Worm (Caenorhabditis elegans) whole organism, young adult: ENCODE results near the gene T26E4.3.

Source experiments
- F52B5.7 ChIP-seq: sonication (generic microtip); optimal IDR thresholded peaks from 2 replicates; lab custom pipeline; 2016; ENCODE audit warnings: mild to moderate bottlenecking, missing genetic modification characterization, missing compliant biosample characterization
- attf-6 ChIP-seq: fragments of 200-800 bp; sonication (Bioruptor generic); IDR thresholded peaks from 2 replicates; pipeline ENCODE4 v1.3.6; 2022; ENCODE audit warnings: missing genetic modification reagents, missing genetic modification characterization, missing compliant biosample characterization
- ets-4 ChIP-seq: fragments of 200-800 bp; sonication (Bioruptor generic); optimal IDR thresholded peaks from 2 replicates; lab custom pipeline; 2018; ENCODE audit warnings: mild to moderate bottlenecking, missing genetic modification characterization, missing compliant biosample characterization
- let-526 ChIP-seq: fragments of 200-800 bp; sonication (Bioruptor generic); IDR thresholded peaks from 2 replicates; pipeline ENCODE4 v1.3.6; 2022; ENCODE audit warnings: missing genetic modification reagents, missing genetic modification characterization, missing compliant biosample characterization
- lsl-1 ChIP-seq: fragments of 200-800 bp; sonication (Bioruptor generic); optimal IDR thresholded peaks from 2 replicates; lab custom pipeline; 2018; ENCODE audit warnings: mild to moderate bottlenecking, missing genetic modification characterization, moderate library complexity, missing compliant biosample characterization
- mes-4 ChIP-seq: sonication (generic microtip); optimal IDR thresholded peaks from 2 replicates; lab custom pipeline; 2016; ENCODE audit warnings: missing genotype, missing genetic modification characterization, missing compliant biosample characterization
- pbrm-1 ChIP-seq: fragments of 200-800 bp; sonication (Bioruptor generic); IDR thresholded peaks from 2 replicates; pipeline ENCODE4 v1.3.6; 2022; ENCODE audit warnings: missing genetic modification reagents, missing genetic modification characterization, missing compliant biosample characterization
- snpc-4 ChIP-seq, 5 experiments: fragments of 150-350 bp in 1 of 5; sonication (generic microtip) in 4 of 5; optimal IDR thresholded peaks; 2 replicates each; lab custom pipeline; 2014 to 2018; ENCODE audit warnings: missing genetic modification characterization in 5 of 5, missing biosample characterization in 3 of 5, antibody characterized with exemption in 2 of 5, mild to moderate bottlenecking in 2 of 5, missing compliant biosample characterization in 2 of 5, missing genotype in 2 of 5, moderate library complexity in 2 of 5, missing genetic modification reagents in 1 of 5
- unc-62 ChIP-seq: fragments of 150-350 bp; optimal IDR thresholded peaks from 2 replicates; lab custom pipeline; 2014; ENCODE audit warnings: missing biosample characterization, missing genetic modification reagents, missing genetic modification characterization

ce11 chrV:15793270-15793669 lies 10.7 kb downstream of the T26E4.3 start, which contains the start of gene T26E4.7:
- no peak for TF ChIP-seq attf-6
- no peak for TF ChIP-seq let-526
- no peak for TF ChIP-seq snpc-4 (GFP tag; optimal IDR thresholded peaks at IDR 0.05; lab: Kevin White, UChicago)
- no peak for TF ChIP-seq snpc-4 (tag; optimal IDR thresholded peaks at IDR 0.05; lab: Kevin White, UChicago)
- TF ChIP-seq unc-62, result no peak
- no peak for TF ChIP-seq mes-4 (tag; lab: Kevin White, UChicago)
- no peak for TF ChIP-seq lsl-1 (GFP tag; lab: Kevin White, UChicago)
- TF ChIP-seq F52B5.7 (tag; lab: Kevin White, UChicago), result no peak
- no peak for TF ChIP-seq ets-4 (GFP tag; lab: Kevin White, UChicago)
- TF ChIP-seq pbrm-1 (GFP tag; lab: Robert Waterston, UW), result no peak
